Worm (Caenorhabditis elegans) whole organism, late embryonic: ENCODE measurements around the gene C34E10.10.

Source experiments
- C38D4.7 ChIP-seq: fragments of 200-800 bp; sonication (Bioruptor generic); optimal IDR thresholded peaks from 2 replicates; lab custom pipeline; 2018; ENCODE audit warnings: mild to moderate bottlenecking, missing genetic modification characterization, moderate library complexity, missing compliant biosample characterization
- K02D7.2 ChIP-seq: sonication (generic microtip); optimal IDR thresholded peaks from 2 replicates; lab custom pipeline; 2017; ENCODE audit warnings: mild to moderate bottlenecking, missing genetic modification characterization, missing compliant biosample characterization
- K09A11.1 ChIP-seq: sonication (generic microtip); optimal IDR thresholded peaks from 2 replicates; lab custom pipeline; 2017; ENCODE audit warnings: antibody characterized with exemption, mild to moderate bottlenecking, missing genetic modification characterization, missing compliant biosample characterization; ENCODE audit not compliant: insufficient read depth
- Y22D7AL.16 ChIP-seq: sonication (generic microtip); optimal IDR thresholded peaks from 2 replicates; lab custom pipeline; 2016; ENCODE audit warnings: missing genetic modification characterization, missing compliant biosample characterization
- ahr-1 ChIP-seq: sonication (generic microtip); optimal IDR thresholded peaks from 2 replicates; lab custom pipeline; 2016; ENCODE audit warnings: missing genetic modification characterization, missing compliant biosample characterization
- ceh-14 ChIP-seq: sonication (generic microtip); optimal IDR thresholded peaks from 2 replicates; lab custom pipeline; 2016; ENCODE audit warnings: missing genotype, missing genetic modification characterization, missing compliant biosample characterization
- ceh-18 ChIP-seq: sonication (generic microtip); optimal IDR thresholded peaks from 2 replicates; lab custom pipeline; 2016; ENCODE audit warnings: missing genetic modification characterization, missing compliant biosample characterization
- ceh-19 ChIP-seq: fragments of 200-800 bp; sonication (Bioruptor generic); optimal IDR thresholded peaks from 2 replicates; lab custom pipeline; 2018; ENCODE audit warnings: mild to moderate bottlenecking, missing genetic modification characterization, missing compliant biosample characterization
- ceh-2 ChIP-seq: sonication (generic microtip); optimal IDR thresholded peaks from 2 replicates; lab custom pipeline; 2016; ENCODE audit warnings: missing genotype, missing genetic modification characterization, missing compliant biosample characterization
- ceh-31 ChIP-seq: sonication (generic microtip); optimal IDR thresholded peaks from 2 replicates; lab custom pipeline; 2016; ENCODE audit warnings: missing genetic modification characterization, missing compliant biosample characterization
- ceh-45 ChIP-seq: fragments of 200-800 bp; sonication (Bioruptor generic); IDR thresholded peaks from 2 replicates; pipeline ENCODE4 v1.3.6; 2022; ENCODE audit warnings: missing genetic modification reagents, missing genetic modification characterization, missing compliant biosample characterization
- ceh-48 ChIP-seq: sonication (generic microtip); optimal IDR thresholded peaks from 2 replicates; lab custom pipeline; 2016; ENCODE audit warnings: missing genetic modification characterization, inconsistent platforms, missing compliant biosample characterization
- ceh-6 ChIP-seq: fragments of 200-800 bp; sonication (Bioruptor generic); optimal IDR thresholded peaks from 2 replicates; lab custom pipeline; 2018; ENCODE audit warnings: mild to moderate bottlenecking, missing genetic modification characterization, missing compliant biosample characterization
- elt-2 ChIP-seq: sonication (generic microtip); optimal IDR thresholded peaks from 2 replicates; lab custom pipeline; 2016; ENCODE audit warnings: missing genetic modification reagents, missing genetic modification characterization, missing compliant biosample characterization
- ets-4 ChIP-seq: sonication (generic microtip); optimal IDR thresholded peaks from 2 replicates; lab custom pipeline; 2016; ENCODE audit warnings: missing genetic modification characterization, missing compliant biosample characterization
- eyg-1 ChIP-seq: sonication (generic microtip); optimal IDR thresholded peaks from 2 replicates; lab custom pipeline; 2016; ENCODE audit warnings: missing genotype, missing genetic modification characterization, missing compliant biosample characterization
- fax-1 ChIP-seq: sonication (generic microtip); optimal IDR thresholded peaks from 2 replicates; lab custom pipeline; 2016; ENCODE audit warnings: missing genotype, missing genetic modification characterization, missing compliant biosample characterization
- fkh-10 ChIP-seq: fragments of 150-350 bp; optimal IDR thresholded peaks from 2 replicates; lab custom pipeline; 2014; ENCODE audit warnings: missing biosample characterization, missing genetic modification reagents, missing genetic modification characterization
- hlh-15 ChIP-seq: sonication (generic microtip); optimal IDR thresholded peaks from 2 replicates; lab custom pipeline; 2016; ENCODE audit warnings: missing genetic modification characterization, missing compliant biosample characterization
- hlh-6 ChIP-seq: sonication (generic microtip); optimal IDR thresholded peaks from 2 replicates; lab custom pipeline; 2016; ENCODE audit warnings: missing genotype, missing genetic modification characterization, missing compliant biosample characterization
- lin-11 ChIP-seq: fragments of 200-800 bp; sonication (Bioruptor generic); optimal IDR thresholded peaks from 2 replicates; lab custom pipeline; 2018; ENCODE audit warnings: mild to moderate bottlenecking, missing genetic modification characterization, missing compliant biosample characterization
- nfya-1 ChIP-seq: sonication (generic microtip); optimal IDR thresholded peaks from 2 replicates; lab custom pipeline; 2017; ENCODE audit warnings: missing genetic modification characterization, mild to moderate bottlenecking, missing compliant biosample characterization, antibody characterized with exemption, moderate library complexity
- npax-4 ChIP-seq: sonication (generic microtip); optimal IDR thresholded peaks from 2 replicates; lab custom pipeline; 2016; ENCODE audit warnings: missing genetic modification characterization, missing compliant biosample characterization
- odd-2 ChIP-seq: sonication (generic microtip); optimal IDR thresholded peaks from 2 replicates; lab custom pipeline; 2017; ENCODE audit warnings: antibody characterized with exemption, mild to moderate bottlenecking, missing genetic modification characterization, missing compliant biosample characterization
- pha-2 ChIP-seq: sonication (generic microtip); optimal IDR thresholded peaks from 2 replicates; lab custom pipeline; 2017; ENCODE audit warnings: mild to moderate bottlenecking, missing genetic modification characterization, missing compliant biosample characterization
- pha-4 ChIP-seq: fragments of 150-350 bp; optimal IDR thresholded peaks from 2 replicates; lab custom pipeline; 2018; ENCODE audit warnings: missing biosample characterization, missing genetic modification reagents, missing genetic modification characterization
- sdc-2 ChIP-seq: sonication (generic microtip); optimal IDR thresholded peaks from 2 replicates; lab custom pipeline; 2016; ENCODE audit warnings: missing genotype, missing genetic modification characterization, missing compliant biosample characterization
- sox-2 ChIP-seq: fragments of 200-800 bp; sonication (Bioruptor generic); IDR thresholded peaks from 2 replicates; pipeline ENCODE4 v1.3.6; 2022; ENCODE audit warnings: missing genetic modification reagents, missing genetic modification characterization, missing compliant biosample characterization
- syd-9 ChIP-seq: sonication (generic microtip); optimal IDR thresholded peaks from 2 replicates; lab custom pipeline; 2016; ENCODE audit warnings: mild to moderate bottlenecking, missing genetic modification characterization, moderate library complexity, missing compliant biosample characterization
- ttx-3 ChIP-seq: sonication (generic microtip); optimal IDR thresholded peaks from 2 replicates; lab custom pipeline; 2016; ENCODE audit warnings: missing genetic modification reagents, missing genetic modification characterization, missing compliant biosample characterization
- unc-3 ChIP-seq, 2 experiments: fragments of 200-800 bp in 1 of 2; sonication (Bioruptor generic) in 1 of 2; sonication (generic microtip) in 1 of 2; conservative IDR thresholded peaks in 1 of 2; optimal IDR thresholded peaks in 1 of 2; 2 replicates each; pipeline versions ENCODE4 v1.3.6 to Lab custom; 2016 to 2022; ENCODE audit warnings: missing compliant biosample characterization in 2 of 2, missing genetic modification characterization in 2 of 2, missing genetic modification reagents in 1 of 2
- unc-42 ChIP-seq: sonication (generic microtip); optimal IDR thresholded peaks from 2 replicates; lab custom pipeline; 2016; ENCODE audit warnings: missing genotype, missing genetic modification characterization, missing compliant biosample characterization
- unc-55 ChIP-seq: sonication (generic microtip); optimal IDR thresholded peaks from 2 replicates; lab custom pipeline; 2017; ENCODE audit warnings: missing biosample characterization, missing genetic modification reagents, missing genetic modification characterization
- unc-86 ChIP-seq: sonication (generic microtip); optimal IDR thresholded peaks from 2 replicates; lab custom pipeline; 2016; ENCODE audit warnings: missing genetic modification characterization, missing compliant biosample characterization
- zip-5 ChIP-seq: sonication (generic microtip); optimal IDR thresholded peaks from 2 replicates; lab custom pipeline; 2016; ENCODE audit warnings: missing genetic modification characterization, missing compliant biosample characterization
- ztf-16 ChIP-seq: sonication (generic microtip); optimal IDR thresholded peaks from 2 replicates; lab custom pipeline; 2017; ENCODE audit warnings: missing genetic modification characterization, missing compliant biosample characterization

The C34E10.10 gene

DNA sequence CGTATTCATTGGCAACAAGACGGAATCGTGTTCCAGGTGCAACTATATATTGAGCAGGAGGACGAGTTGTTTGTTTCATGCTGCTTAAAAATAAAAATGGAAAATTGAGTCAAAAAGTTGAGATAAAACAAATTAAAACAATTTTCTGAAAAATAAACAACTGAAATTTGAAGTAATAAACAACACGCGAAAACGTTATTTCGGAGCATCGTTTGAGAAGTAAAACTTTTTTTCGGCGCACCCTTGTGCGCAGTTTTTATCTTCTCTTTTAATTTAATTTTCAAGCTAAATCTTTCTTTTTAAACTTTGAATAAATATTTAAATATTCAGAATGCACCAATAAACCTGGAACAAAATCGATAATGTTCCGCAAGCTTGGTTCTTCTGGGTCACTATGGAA is 26.4 kb upstream of the C34E10.10 start, which contains the start of the genes sumv-1 and gop-1:
sumv-1 (minus strand) TSS at position 80 of the 400 bp plus-strand sequence.
gop-1 (plus strand) TSS at position 331 of the 400 bp plus-strand sequence.
- TF ChIP-seq unc-42 (tag; lab: Kevin White, UChicago) (peak; percentile 19), npax-4 (tag; lab: Kevin White, UChicago) (no peak)

DNA sequence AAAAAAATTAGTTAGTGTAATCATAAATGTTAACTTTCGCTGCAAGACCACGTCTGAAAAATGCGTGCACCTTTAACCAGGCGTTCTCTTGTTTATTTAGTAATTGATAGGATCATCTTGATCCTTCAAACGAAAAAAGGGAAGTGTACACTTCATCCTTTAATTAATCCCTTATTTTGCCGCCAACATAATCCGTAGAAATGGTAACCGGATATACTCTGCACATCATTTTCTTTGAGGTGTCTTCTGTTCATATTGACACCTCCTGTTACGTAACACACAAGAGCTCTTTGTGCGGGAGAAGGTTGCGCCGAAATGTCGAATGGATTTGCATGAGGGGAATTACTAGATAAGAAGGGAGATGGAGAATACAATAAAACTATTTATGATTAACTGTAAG is 21.0 kb upstream of the C34E10.10 start:
- no peak for TF ChIP-seq unc-55 (GFP tag; lab: Kevin White, UChicago)
- TF ChIP-seq C38D4.7 (GFP tag; lab: Kevin White, UChicago) = no peak
- no peak for TF ChIP-seq sdc-2 (tag; lab: Kevin White, UChicago)
- no peak for TF ChIP-seq sox-2 (GFP tag; lab: Robert Waterston, UW)
- no peak for TF ChIP-seq ttx-3 (tag; lab: Kevin White, UChicago)
- TF ChIP-seq unc-86 (tag; lab: Kevin White, UChicago) = no peak
- TF ChIP-seq ceh-19 = no peak
- no peak for TF ChIP-seq K09A11.1
- no peak for TF ChIP-seq unc-3 (GFP tag; conservative IDR thresholded peaks at IDR 0.05; lab: Robert Waterston, UW)
- TF ChIP-seq unc-3 (tag; optimal IDR thresholded peaks at IDR 0.05; lab: Kevin White, UChicago) = no peak
- TF ChIP-seq syd-9 = no peak
- TF ChIP-seq ets-4 = no peak
- no peak for TF ChIP-seq ceh-6 (GFP tag; lab: Kevin White, UChicago)
- TF ChIP-seq lin-11 = no peak
- no peak for TF ChIP-seq elt-2 (tag; lab: Kevin White, UChicago)

DNA sequence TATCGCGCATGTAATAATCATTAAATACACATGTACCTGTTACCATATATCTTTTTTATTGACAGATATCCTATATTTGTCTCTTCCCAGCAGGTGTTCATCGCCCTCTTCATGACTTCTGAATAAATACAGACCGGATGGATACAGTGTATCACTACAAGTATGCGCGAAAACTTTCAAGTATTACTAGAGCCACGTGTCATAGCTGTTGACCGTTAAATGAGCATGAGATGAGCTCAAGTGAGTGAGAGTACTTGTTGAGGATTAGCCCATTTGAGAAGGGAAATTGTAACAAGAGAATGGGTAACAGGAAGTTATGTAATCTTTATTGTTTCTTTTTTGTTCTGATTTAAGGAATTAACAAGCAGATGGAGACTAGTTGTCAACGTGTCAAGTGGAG is 17.4 kb upstream of the C34E10.10 start:
- TF ChIP-seq ceh-48 (tag; lab: Kevin White, UChicago) (no peak), ceh-18 (tag; lab: Kevin White, UChicago) (no peak), nfya-1 (tag; lab: Kevin White, UChicago) (no peak), elt-2 (tag; lab: Kevin White, UChicago) (no peak), ztf-16 (tag; lab: Kevin White, UChicago) (no peak), fax-1 (tag; lab: Kevin White, UChicago) (no peak), ceh-19 (no peak), K02D7.2 (tag; lab: Kevin White, UChicago) (no peak), hlh-6 (tag; lab: Kevin White, UChicago) (no peak), K09A11.1 (no peak), pha-4 (tag; lab: Kevin White, UChicago) (no peak), zip-5 (tag; lab: Kevin White, UChicago) (no peak), pha-2 (tag; lab: Kevin White, UChicago) (no peak), ceh-14 (no peak), hlh-15 (tag; lab: Kevin White, UChicago) (no peak), sdc-2 (tag; lab: Kevin White, UChicago) (no peak), odd-2 (tag; lab: Kevin White, UChicago) (no peak), Y22D7AL.16 (tag; lab: Kevin White, UChicago) (no peak), ets-4 (no peak)

DNA sequence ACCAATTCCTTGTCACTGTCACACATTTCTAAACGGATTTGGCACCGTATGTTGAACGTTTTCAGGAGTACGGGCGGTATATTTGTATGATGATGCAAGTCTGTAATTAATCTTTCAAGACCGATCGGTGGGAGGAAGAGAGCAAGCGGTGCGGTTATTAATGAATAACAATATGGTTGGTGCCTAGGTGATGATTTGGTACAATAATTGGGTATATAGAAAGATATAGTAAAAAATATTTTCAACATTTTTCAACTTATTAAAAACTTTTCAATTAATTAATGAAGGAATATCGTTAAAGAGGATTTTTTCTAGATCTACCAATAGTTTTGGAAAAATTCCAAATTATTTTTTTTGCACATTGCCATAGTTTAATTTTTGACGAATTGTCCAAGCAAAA is 16.9 kb upstream of the C34E10.10 start, which contains the start of gene cnd-1:
cnd-1 (minus strand) TSS at position 101 of the 400 bp plus-strand sequence.
- TF ChIP-seq fkh-10 = no peak
- TF ChIP-seq ahr-1 (tag; lab: Kevin White, UChicago) = no peak
- TF ChIP-seq zip-5 (tag; lab: Kevin White, UChicago) = no peak
- TF ChIP-seq ceh-31 (tag; lab: Kevin White, UChicago) = no peak
- TF ChIP-seq ceh-45 = no peak
- TF ChIP-seq eyg-1 = no peak
- no peak for TF ChIP-seq ceh-2 (tag; lab: Kevin White, UChicago)
- no peak for TF ChIP-seq ttx-3 (tag; lab: Kevin White, UChicago)
